Fruit fly (Drosophila melanogaster) whole organism, embryonic: ENCODE measurements around the gene CG10194.

Experiments used
- Bdp1 ChIP-seq: fragments of 200-800 bp; sonication (Bioruptor generic); optimal IDR thresholded peaks from 3 replicates; lab custom pipeline; 2016; ENCODE audit warnings: missing biosample characterization, missing genetic modification characterization
- Bgb ChIP-seq: fragments of 200-800 bp; sonication (Bioruptor generic); IDR thresholded peaks from 2 replicates; pipeline ENCODE4 v1.3.6; 2022; ENCODE audit warnings: missing biosample characterization, missing genetic modification characterization; ENCODE audit not compliant: partially characterized antibody
- CG10147 ChIP-seq: fragments of 200-800 bp; sonication (Bioruptor generic); optimal IDR thresholded peaks from 2 replicates; lab custom pipeline; 2019; ENCODE audit warnings: missing biosample characterization, mild to moderate bottlenecking, missing genetic modification characterization, moderate library complexity
- CG10267 ChIP-seq: fragments of 200-800 bp; sonication (Bioruptor generic); optimal IDR thresholded peaks from 2 replicates; lab custom pipeline; 2018; ENCODE audit warnings: missing biosample characterization, mild to moderate bottlenecking, missing genetic modification characterization, moderate library complexity
- CG10274 ChIP-seq: fragments of 200-800 bp; sonication (Bioruptor generic); optimal IDR thresholded peaks from 3 replicates; lab custom pipeline; 2017; ENCODE audit warnings: missing biosample characterization, mild to moderate bottlenecking, missing genetic modification characterization
- CG11085 ChIP-seq: fragments of 200-800 bp; sonication (Bioruptor generic); IDR thresholded peaks from 2 replicates; pipeline ENCODE4 v1.3.6; 2022; ENCODE audit warnings: missing biosample characterization, missing genetic modification characterization
- CG12659 ChIP-seq: fragments of 200-800 bp; sonication (Bioruptor generic); optimal IDR thresholded peaks from 3 replicates; lab custom pipeline; 2017; ENCODE audit warnings: mild to moderate bottlenecking, missing biosample characterization, missing genetic modification reagents, missing genetic modification characterization
- CG13287 ChIP-seq: fragments of 200-800 bp; sonication (Bioruptor generic); IDR thresholded peaks from 2 replicates; pipeline ENCODE4 v1.3.6; 2022; ENCODE audit warnings: missing biosample characterization, missing genetic modification characterization; ENCODE audit not compliant: partially characterized antibody
- CG14050 ChIP-seq: fragments of 200-800 bp; sonication (Bioruptor generic); IDR thresholded peaks from 3 replicates; pipeline ENCODE4 v1.3.6; 2022; ENCODE audit warnings: missing biosample characterization, missing genetic modification characterization
- CG17361 ChIP-seq: fragments of 200-800 bp; sonication (Bioruptor generic); IDR thresholded peaks from 3 replicates; pipeline ENCODE4 v1.3.6; 2022; ENCODE audit warnings: missing biosample characterization, missing genetic modification characterization
- CG3065 ChIP-seq: fragments of 200-800 bp; sonication (Bioruptor generic); optimal IDR thresholded peaks from 2 replicates; lab custom pipeline; 2016; ENCODE audit warnings: missing biosample characterization, missing genetic modification characterization
- CG32767 ChIP-seq: fragments of 200-800 bp; sonication (Bioruptor generic); IDR thresholded peaks from 2 replicates; pipeline ENCODE4 v1.3.6; 2022; ENCODE audit warnings: missing biosample characterization, missing genetic modification characterization
- CG34224 ChIP-seq: fragments of 200-800 bp; sonication (Bioruptor generic); IDR thresholded peaks from 3 replicates; pipeline ENCODE4 v1.3.6; 2022; ENCODE audit warnings: missing biosample characterization, missing genetic modification characterization; ENCODE audit not compliant: partially characterized antibody
- CG34422 ChIP-seq: fragments of 200-800 bp; sonication (Bioruptor generic); IDR thresholded peaks from 3 replicates; pipeline ENCODE4 v1.3.6; 2022; ENCODE audit warnings: missing biosample characterization, missing genetic modification characterization
- CG3838 ChIP-seq: fragments of 200-800 bp; sonication (Bioruptor generic); optimal IDR thresholded peaks from 3 replicates; lab custom pipeline; 2016; ENCODE audit warnings: missing biosample characterization, missing genetic modification characterization
- CG4404 ChIP-seq: fragments of 200-800 bp; sonication (Bioruptor generic); IDR thresholded peaks from 2 replicates; pipeline ENCODE4 v1.3.6; 2022; ENCODE audit warnings: missing biosample characterization, missing genetic modification characterization
- CG8478 ChIP-seq: fragments of >200 bp; optimal IDR thresholded peaks from 2 replicates; lab custom pipeline; 2018
- CTCF ChIP-seq: fragments of 200-800 bp; sonication (Bioruptor generic); optimal IDR thresholded peaks from 2 replicates; lab custom pipeline; 2017; ENCODE audit warnings: missing biosample characterization, mild to moderate bottlenecking, missing genetic modification characterization, moderate library complexity
- CoRest ChIP-seq: fragments of 200-800 bp; sonication (Bioruptor generic); optimal IDR thresholded peaks from 3 replicates; lab custom pipeline; 2018; ENCODE audit warnings: missing biosample characterization, mild to moderate bottlenecking, missing genetic modification characterization, moderate library complexity
- CrebB ChIP-seq: fragments of 200-800 bp; sonication (Bioruptor generic); optimal IDR thresholded peaks from 3 replicates; lab custom pipeline; 2018; ENCODE audit warnings: missing biosample characterization, mild to moderate bottlenecking, missing genetic modification characterization
- Dref ChIP-seq: fragments of 200-800 bp; sonication (Bioruptor generic); IDR thresholded peaks from 2 replicates; pipeline ENCODE4 v1.3.6; 2022; ENCODE audit warnings: missing biosample characterization, missing genetic modification characterization
- Ets65A ChIP-seq: fragments of 200-800 bp; sonication (Bioruptor generic); peaks from one replicate; lab custom pipeline; 2016; ENCODE audit warnings: missing biosample characterization, missing genetic modification characterization
- Gug ChIP-seq: fragments of 200-800 bp; sonication (Bioruptor generic); IDR thresholded peaks from 4 replicates; pipeline ENCODE4 v1.3.6; 2022; ENCODE audit warnings: missing biosample characterization, missing genetic modification characterization
- Hmr ChIP-seq: fragments of 200-800 bp; sonication (Bioruptor generic); optimal IDR thresholded peaks from 3 replicates; lab custom pipeline; 2017; ENCODE audit warnings: mild to moderate bottlenecking, missing biosample characterization, missing genetic modification reagents, missing genetic modification characterization
- Nf-YC ChIP-seq: fragments of 200-800 bp; optimal IDR thresholded peaks from 3 replicates; lab custom pipeline; 2019; ENCODE audit warnings: missing biosample characterization, mild to moderate bottlenecking, missing genetic modification characterization, moderate library complexity
- Opbp ChIP-seq: fragments of 200-800 bp; sonication (Bioruptor generic); IDR thresholded peaks from 3 replicates; pipeline ENCODE4 v1.3.6; 2022; ENCODE audit warnings: missing biosample characterization, missing genetic modification characterization; ENCODE audit not compliant: partially characterized antibody
- Side ChIP-seq: fragments of 200-800 bp; sonication (Bioruptor generic); optimal IDR thresholded peaks from 2 replicates; lab custom pipeline; 2016; ENCODE audit warnings: missing biosample characterization, missing genetic modification characterization
- Trl ChIP-seq, 3 experiments: fragments of >200 bp in 2 of 3; fragments of 200-800 bp in 1 of 3; sonication (Bioruptor generic) in 1 of 3; optimal IDR thresholded peaks; 2 replicates in 1 of 3; 3 replicates in 2 of 3; lab custom pipeline; 2016 to 2017; ENCODE audit warnings: missing biosample characterization in 1 of 3, missing genetic modification characterization in 1 of 3
- ab ChIP-seq: fragments of 200-800 bp; sonication (Bioruptor generic); optimal IDR thresholded peaks from 2 replicates; lab custom pipeline; 2016; ENCODE audit warnings: missing biosample characterization, missing genetic modification characterization
- abd-A ChIP-seq: fragments of 200-800 bp; sonication (Bioruptor generic); optimal IDR thresholded peaks from 3 replicates; lab custom pipeline; 2019; ENCODE audit warnings: missing biosample characterization, mild to moderate bottlenecking, missing genetic modification characterization, moderate library complexity
- az2 ChIP-seq: fragments of 200-800 bp; sonication (Bioruptor generic); optimal IDR thresholded peaks from 3 replicates; lab custom pipeline; 2016; ENCODE audit warnings: missing biosample characterization, missing genetic modification characterization
- btn ChIP-seq: fragments of 200-800 bp; sonication (Bioruptor generic); optimal IDR thresholded peaks from 2 replicates; lab custom pipeline; 2016; ENCODE audit warnings: missing biosample characterization, missing genetic modification characterization
- cad ChIP-seq: fragments of >200 bp; optimal IDR thresholded peaks from 2 replicates; lab custom pipeline; 2017; ENCODE audit warnings: missing biosample characterization, missing genetic modification characterization
- chinmo ChIP-seq: fragments of 200-800 bp; sonication (Bioruptor generic); IDR thresholded peaks from 4 replicates; pipeline ENCODE4 v1.3.6; 2022; ENCODE audit warnings: missing biosample characterization, missing genetic modification characterization; ENCODE audit not compliant: partially characterized antibody
- chm ChIP-seq: fragments of 200-800 bp; sonication (Bioruptor generic); IDR thresholded peaks from 2 replicates; pipeline ENCODE4 v1.3.6; 2022; ENCODE audit warnings: missing biosample characterization, missing genetic modification characterization
- dmrt11E ChIP-seq: fragments of 200-800 bp; sonication (Bioruptor generic); optimal IDR thresholded peaks from 3 replicates; lab custom pipeline; 2018; ENCODE audit warnings: missing biosample characterization, mild to moderate bottlenecking, missing genetic modification characterization, moderate library complexity
- esg ChIP-seq: fragments of 200-800 bp; sonication (Bioruptor generic); conservative IDR thresholded peaks from 2 replicates; pipeline ENCODE4 v1.3.6; 2022; ENCODE audit warnings: missing biosample characterization, missing genetic modification characterization
- ewg ChIP-seq: fragments of 200-800 bp; sonication (Bioruptor generic); optimal IDR thresholded peaks from 3 replicates; lab custom pipeline; 2017; ENCODE audit warnings: mild to moderate bottlenecking, missing biosample characterization, missing genetic modification reagents, missing genetic modification characterization
- fd64A ChIP-seq: fragments of 200-800 bp; sonication (Bioruptor generic); optimal IDR thresholded peaks from 3 replicates; lab custom pipeline; 2018; ENCODE audit warnings: missing biosample characterization, mild to moderate bottlenecking, missing genetic modification characterization
- gsb ChIP-seq: fragments of 200-800 bp; sonication (Bioruptor generic); IDR thresholded peaks from 2 replicates; pipeline ENCODE4 v1.3.6; 2022; ENCODE audit warnings: missing biosample characterization, missing genetic modification characterization
- h ChIP-seq: fragments of >200 bp; optimal IDR thresholded peaks from 2 replicates; lab custom pipeline; 2017
- knrl ChIP-seq: fragments of 200-800 bp; sonication (Bioruptor generic); IDR thresholded peaks from 3 replicates; pipeline ENCODE4 v1.3.6; 2022; ENCODE audit warnings: missing biosample characterization, missing genetic modification characterization; ENCODE audit not compliant: partially characterized antibody
- oc ChIP-seq: fragments of 200-800 bp; sonication (Bioruptor generic); optimal IDR thresholded peaks from 2 replicates; lab custom pipeline; 2018; ENCODE audit warnings: missing biosample characterization, mild to moderate bottlenecking, missing genetic modification characterization, moderate library complexity
- onecut ChIP-seq: fragments of 200-800 bp; sonication (Bioruptor generic); IDR thresholded peaks from 2 replicates; pipeline ENCODE4 v1.3.6; 2022; ENCODE audit warnings: missing biosample characterization, missing genetic modification characterization
- pzg ChIP-seq: fragments of 200-800 bp; sonication (Bioruptor generic); optimal IDR thresholded peaks from 3 replicates; lab custom pipeline; 2018; ENCODE audit warnings: missing biosample characterization, mild to moderate bottlenecking, missing genetic modification characterization, moderate library complexity
- rib ChIP-seq: fragments of 200-800 bp; sonication (Bioruptor generic); IDR thresholded peaks from 2 replicates; pipeline ENCODE4 v1.3.6; 2022; ENCODE audit warnings: missing biosample characterization, missing genetic modification characterization
- salm ChIP-seq: fragments of 200-800 bp; sonication (Bioruptor generic); optimal IDR thresholded peaks from 2 replicates; lab custom pipeline; 2018; ENCODE audit warnings: missing biosample characterization, mild to moderate bottlenecking, missing genetic modification characterization
- scrt ChIP-seq: fragments of 200-800 bp; sonication (Bioruptor generic); optimal IDR thresholded peaks from 2 replicates; lab custom pipeline; 2018; ENCODE audit warnings: missing biosample characterization, mild to moderate bottlenecking, missing genetic modification characterization, moderate library complexity
- sob ChIP-seq: fragments of 200-800 bp; sonication (Bioruptor generic); IDR thresholded peaks from 2 replicates; pipeline ENCODE4 v1.3.6; 2022; ENCODE audit warnings: missing biosample characterization, missing genetic modification characterization
- toy ChIP-seq: fragments of 200-800 bp; sonication (Bioruptor generic); IDR thresholded peaks from 2 replicates; pipeline ENCODE4 v1.3.6; 2022; ENCODE audit warnings: missing biosample characterization, missing genetic modification characterization
- ttk ChIP-seq: fragments of 200-800 bp; sonication (Bioruptor generic); IDR thresholded peaks from 2 replicates; pipeline ENCODE4 v2.1.2; 2022; ENCODE audit warnings: missing biosample characterization, missing genetic modification characterization
- wek ChIP-seq: fragments of 200-800 bp; sonication (Bioruptor generic); optimal IDR thresholded peaks from 3 replicates; lab custom pipeline; 2018; ENCODE audit warnings: missing biosample characterization, mild to moderate bottlenecking, missing genetic modification characterization, moderate library complexity

The CG10194 gene

DNA sequence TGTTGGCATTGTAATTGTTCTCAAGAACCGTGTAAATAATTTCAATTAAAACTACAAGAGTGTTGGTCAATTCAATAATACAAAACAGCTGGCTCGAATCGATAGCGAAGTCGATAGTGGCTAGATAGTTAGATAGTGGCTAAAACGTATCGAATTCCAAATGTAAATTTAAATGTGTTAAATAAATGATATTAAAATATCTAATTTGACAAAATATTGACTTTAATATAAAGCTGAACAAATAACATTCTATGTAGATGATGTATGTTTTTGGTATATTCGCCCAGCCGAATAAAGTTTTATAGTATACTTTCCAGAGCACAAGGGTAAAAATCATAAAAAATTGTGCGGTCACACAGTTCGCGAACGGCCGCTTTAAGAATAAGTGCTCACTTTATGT is 36.4 kb upstream of the CG10194 start, which contains the start of the genes Dpm1 and CG10137 (continued):
- TF ChIP-seq CG34224 (GFP tag; lab: Robert Waterston, UW), result peak; percentile 75
- TF ChIP-seq CG10267 (tag; lab: Kevin White, UChicago), result peak; percentile 96
- no peak for TF ChIP-seq az2 (GFP tag; lab: Kevin White, UChicago)
- TF ChIP-seq btn (GFP tag; lab: Kevin White, UChicago), result no peak
- TF ChIP-seq CrebB, result peak; percentile 6
- no peak for TF ChIP-seq CG34422 (GFP tag; lab: Robert Waterston, UW)
- peak; percentile 42 for TF ChIP-seq Hmr (GFP tag; lab: Kevin White, UChicago)
- no peak for TF ChIP-seq fd64A (GFP tag; lab: Kevin White, UChicago)
- TF ChIP-seq esg (GFP tag; lab: Robert Waterston, UW), result no peak
- TF ChIP-seq salm, result no peak
- TF ChIP-seq CG10147 (GFP tag; lab: Kevin White, UChicago), result peak; percentile 12
- TF ChIP-seq CG17361, result no peak
- no peak for TF ChIP-seq wek (GFP tag; lab: Kevin White, UChicago)
- no peak for TF ChIP-seq CG8478 (lab: Kevin White, UChicago)
- TF ChIP-seq CoRest (tag; lab: Kevin White, UChicago), result peak; percentile 44
- TF ChIP-seq cad (GFP tag; lab: Kevin White, UChicago), result no peak
- TF ChIP-seq toy (GFP tag; lab: Robert Waterston, UW), result no peak
- TF ChIP-seq Ets65A (GFP tag; lab: Kevin White, UChicago), result peak; percentile 37
- TF ChIP-seq gsb, result no peak
- no peak for TF ChIP-seq rib (GFP tag; lab: Robert Waterston, UW)
- no peak for TF ChIP-seq CTCF (GFP tag; lab: Kevin White, UChicago)
- TF ChIP-seq Gug (GFP tag; lab: Robert Waterston, UW), result no peak
- no peak for TF ChIP-seq Side (GFP tag; lab: Kevin White, UChicago)
- no peak for TF ChIP-seq h (lab: Kevin White, UChicago)
- peak; percentile 82 for TF ChIP-seq CG12659 (GFP tag; lab: Kevin White, UChicago)
- no peak for TF ChIP-seq Bdp1 (GFP tag; lab: Kevin White, UChicago)
- TF ChIP-seq Opbp, result peak; percentile 78
- no peak for TF ChIP-seq CG3065 (GFP tag; lab: Kevin White, UChicago)
- TF ChIP-seq knrl (GFP tag; lab: Robert Waterston, UW), result peak; percentile 60
- no peak for TF ChIP-seq CG10274

DNA sequence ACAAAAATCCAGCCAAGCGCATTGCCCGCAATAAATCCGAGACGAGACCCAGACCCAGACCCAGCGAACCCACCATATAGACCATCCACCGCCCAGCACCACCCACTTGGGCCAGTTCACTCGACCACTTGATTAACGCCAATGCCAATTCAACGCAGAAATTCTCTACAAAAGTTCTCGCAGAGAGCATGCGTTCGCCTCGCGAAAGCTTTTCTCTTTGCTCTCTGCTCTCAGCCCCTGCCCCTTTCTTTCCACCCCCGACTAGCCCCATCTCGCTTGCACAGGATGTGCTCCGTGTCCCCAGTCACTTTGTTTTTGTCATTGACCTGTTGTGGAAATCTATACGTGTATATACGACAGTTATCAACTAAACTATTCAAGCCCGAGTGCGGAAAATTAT is 29.7 kb upstream of the CG10194 start:
- TF ChIP-seq CG4404 (GFP tag; lab: Robert Waterston, UW) (0 out of 2 replicates have a peak, but pooled peaks have one; percentile 15), CG11085 (no peak), abd-A (tag; lab: Kevin White, UChicago) (peak; percentile 46), CG13287 (GFP tag; lab: Robert Waterston, UW) (peak; percentile 24; the same call in 1 of the 2 replicates), Dref (GFP tag; lab: Robert Waterston, UW) (0 out of 2 replicates have a peak, but pooled peaks have one; percentile 22), Nf-YC (tag; lab: Kevin White, UChicago) (peak; percentile 13), CG14050 (GFP tag; lab: Robert Waterston, UW) (no peak), CG3838 (GFP tag; lab: Kevin White, UChicago) (no peak), chm (GFP tag; lab: Robert Waterston, UW) (0 out of 2 replicates have a peak, but pooled peaks have one; percentile 39), pzg (peak; percentile 12), Bgb (GFP tag; lab: Robert Waterston, UW) (peak; percentile 18; the same call in 1 of the 2 replicates), ab (GFP tag; lab: Kevin White, UChicago) (no peak), ewg (GFP tag; lab: Kevin White, UChicago) (peak; percentile 87), scrt (GFP tag; lab: Kevin White, UChicago) (peak; percentile 80), dmrt11E (no peak), CG34422 (GFP tag; lab: Robert Waterston, UW) (0 out of 3 replicates have a peak, but pooled peaks have one; percentile 18), CG32767 (GFP tag; lab: Robert Waterston, UW) (peak; percentile 35; the same call in 1 of the 2 replicates), Trl (optimal IDR thresholded peaks at IDR 0.05; lab: Kevin White, UChicago) (peak; percentile 56 to 80), Trl (GFP tag; optimal IDR thresholded peaks at IDR 0.05; lab: Kevin White, UChicago) (no peak), ttk (no peak), onecut (peak; percentile 19; the same call in 1 of the 2 replicates), sob (GFP tag; lab: Robert Waterston, UW) (no peak), chinmo (GFP tag; lab: Robert Waterston, UW) (peak; percentile 44; the same call in 1 of the 4 replicates), oc (tag; lab: Kevin White, UChicago) (no peak)
